Fruit fly (Drosophila melanogaster): ENCODE data around the gene CG8064.

CG8064 gene

dm6 chr3R:18311368-18311919 is 28.0 kb downstream of the CG8064 start (continued):
- TF ChIP-seq CG11560 (tag; IDR thresholded peaks at IDR 0.05), result 0 out of 3 replicates have a peak, but pooled peaks have one; percentile 36
- no peak for TF ChIP-seq stwl (tag; optimal IDR thresholded peaks at IDR 0.05)
- peak; percentile 62; the same call in 1 of the 2 replicates for TF ChIP-seq Bgb (GFP tag; IDR thresholded peaks at IDR 0.05; ENCODE audit: partially characterized antibody)
- TF ChIP-seq Ets97D (GFP tag; optimal IDR thresholded peaks at IDR 0.05), result no peak
- TF ChIP-seq CG3065 (GFP tag; optimal IDR thresholded peaks at IDR 0.05), result no peak
- TF ChIP-seq crol (GFP tag; IDR thresholded peaks at IDR 0.05), result peak; percentile 100
- TF ChIP-seq CG12659 (GFP tag; optimal IDR thresholded peaks at IDR 0.05), result peak; percentile 49
- peak; percentile 76 for TF ChIP-seq CG5180 (GFP tag; optimal IDR thresholded peaks at IDR 0.05)
- TF ChIP-seq bbx (GFP tag; IDR thresholded peaks at IDR 0.05; ENCODE audit: partially characterized antibody), result peak; percentile 53; the same call in 1 of the 2 replicates
- TF ChIP-seq CG14710 (tag; optimal IDR thresholded peaks at IDR 0.05), result peak; percentile 62
- no peak for TF ChIP-seq CG12299 (tag; optimal IDR thresholded peaks at IDR 0.05)
- TF ChIP-seq Ada2b (GFP tag; IDR thresholded peaks at IDR 0.05), result peak; percentile 14
- no peak for TF ChIP-seq Six4 (GFP tag; optimal IDR thresholded peaks at IDR 0.05)
- TF ChIP-seq bigmax (GFP tag; optimal IDR thresholded peaks at IDR 0.05), result peak; percentile 16
- TF ChIP-seq Mes4 (GFP tag; optimal IDR thresholded peaks at IDR 0.05), result peak; percentile 50
- TF ChIP-seq D19B (GFP tag; optimal IDR thresholded peaks at IDR 0.05), result no peak
- 0 out of 3 replicates have a peak, but pooled peaks have one; percentile 36 for TF ChIP-seq Aef1 (GFP tag; IDR thresholded peaks at IDR 0.05)
- TF ChIP-seq CG10979 (tag; optimal IDR thresholded peaks at IDR 0.05), result peak; percentile 66
- TF ChIP-seq lov (optimal IDR thresholded peaks at IDR 0.05), result no peak
- 0 out of 3 replicates have a peak, but pooled peaks have one; percentile 38 for TF ChIP-seq lov (GFP tag; IDR thresholded peaks at IDR 0.05)
- TF ChIP-seq CG31224 (GFP tag; IDR thresholded peaks at IDR 0.05), result no peak
- TF ChIP-seq NfI (GFP tag; optimal IDR thresholded peaks at IDR 0.05), result peak; percentile 15
- TF ChIP-seq D (optimal IDR thresholded peaks at IDR 0.05), result no peak
- peak; percentile 81 for TF ChIP-seq D (GFP tag; optimal IDR thresholded peaks at IDR 0.05)
- no peak for TF ChIP-seq Max (GFP tag; optimal IDR thresholded peaks at IDR 0.05)
- no peak for TF ChIP-seq Doc2 (GFP tag; IDR thresholded peaks at IDR 0.05)
- TF ChIP-seq CG33557 (GFP tag; optimal IDR thresholded peaks at IDR 0.05), result peak; percentile 57
- TF ChIP-seq cg (GFP tag; optimal IDR thresholded peaks at IDR 0.05), result peak; percentile 55
- 0 out of 3 replicates have a peak, but pooled peaks have one; percentile 9 for TF ChIP-seq Mrtf (GFP tag; IDR thresholded peaks at IDR 0.05)
- TF ChIP-seq CG33213 (GFP tag; optimal IDR thresholded peaks at IDR 0.05), result peak; percentile 8
- TF ChIP-seq grn (GFP tag; optimal IDR thresholded peaks at IDR 0.05), result peak; percentile 34
- peak; percentile 2 for TF ChIP-seq CHES-1-like (GFP tag; optimal IDR thresholded peaks at IDR 0.05)
- TF ChIP-seq CG17829 (tag; optimal IDR thresholded peaks at IDR 0.05), result peak; percentile 68
- no peak for TF ChIP-seq CG12942 (GFP tag; optimal IDR thresholded peaks at IDR 0.05)
- no peak for TF ChIP-seq lilli (GFP tag; optimal IDR thresholded peaks at IDR 0.05)
- TF ChIP-seq ind (GFP tag; optimal IDR thresholded peaks at IDR 0.05), result no peak
- peak; percentile 3 for TF ChIP-seq CG18476 (GFP tag; optimal IDR thresholded peaks at IDR 0.05)
- no peak for TF ChIP-seq CG4854 (GFP tag; optimal IDR thresholded peaks at IDR 0.05)
- TF ChIP-seq Lhr (GFP tag; optimal IDR thresholded peaks at IDR 0.05), result peak; percentile 58
- no peak for TF ChIP-seq CG7357 (GFP tag; IDR thresholded peaks at IDR 0.05)
- TF ChIP-seq caup (GFP tag; optimal IDR thresholded peaks at IDR 0.05; ENCODE audit: severe bottlenecking), result peak; percentile 43
- peak; percentile 36; the same call in 1 of the 2 replicates for TF ChIP-seq ranshi (GFP tag; IDR thresholded peaks at IDR 0.05)
- peak; percentile 2 for TF ChIP-seq Vsx1 (GFP tag; optimal IDR thresholded peaks at IDR 0.05)
- TF ChIP-seq CG1647 (GFP tag; optimal IDR thresholded peaks at IDR 0.05), result peak; percentile 25
- peak; percentile 37 for TF ChIP-seq CG10431 (GFP tag; optimal IDR thresholded peaks at IDR 0.05)
- no peak for TF ChIP-seq CG8944 (GFP tag; optimal IDR thresholded peaks at IDR 0.05)
- TF ChIP-seq CG15601 (tag; optimal IDR thresholded peaks at IDR 0.05), result peak; percentile 64
- no peak for TF ChIP-seq CG8290 (GFP tag; optimal IDR thresholded peaks at IDR 0.05)
- TF ChIP-seq CG8290 (tag; optimal IDR thresholded peaks at IDR 0.05), result peak; percentile 47 to 71
- TF ChIP-seq kni (GFP tag; optimal IDR thresholded peaks at IDR 0.05), result peak; percentile 99

All from whole organism, embryonic.